Fruit fly (Drosophila melanogaster) whole organism, embryonic: Measurements from ENCODE around the gene form3.

Experiments used
- BEAF-32 ChIP-seq: fragments of 200-800 bp; sonication (Bioruptor generic); optimal IDR thresholded peaks from 3 replicates; lab custom pipeline; 2017; ENCODE audit warnings: missing biosample characterization, missing genetic modification characterization, mild to moderate bottlenecking, moderate library complexity, missing genetic modification reagents
- BtbVII ChIP-seq: fragments of 200-800 bp; sonication (Bioruptor generic); optimal IDR thresholded peaks from 3 replicates; lab custom pipeline; 2017; ENCODE audit warnings: missing biosample characterization, mild to moderate bottlenecking, missing genetic modification characterization
- CG10147 ChIP-seq: fragments of 200-800 bp; sonication (Bioruptor generic); optimal IDR thresholded peaks from 2 replicates; lab custom pipeline; 2019; ENCODE audit warnings: missing biosample characterization, mild to moderate bottlenecking, missing genetic modification characterization, moderate library complexity
- CG11456 ChIP-seq: fragments of 200-800 bp; sonication (Bioruptor generic); IDR thresholded peaks from 3 replicates; pipeline ENCODE4 v1.3.6; 2022; ENCODE audit warnings: missing biosample characterization, missing genetic modification characterization
- CG11560 ChIP-seq: fragments of 200-800 bp; sonication (Bioruptor generic); IDR thresholded peaks from 3 replicates; pipeline ENCODE4 v1.3.6; 2022; ENCODE audit warnings: missing biosample characterization, missing genetic modification characterization
- CG12104 ChIP-seq: fragments of 200-800 bp; sonication (Bioruptor generic); optimal IDR thresholded peaks from 3 replicates; lab custom pipeline; 2016; ENCODE audit warnings: missing biosample characterization, missing genetic modification characterization
- CG12299 ChIP-seq: fragments of 200-800 bp; sonication (Bioruptor generic); optimal IDR thresholded peaks from 2 replicates; lab custom pipeline; 2018; ENCODE audit warnings: missing biosample characterization, mild to moderate bottlenecking, missing genetic modification characterization
- CG12659 ChIP-seq: fragments of 200-800 bp; sonication (Bioruptor generic); optimal IDR thresholded peaks from 3 replicates; lab custom pipeline; 2017; ENCODE audit warnings: mild to moderate bottlenecking, missing biosample characterization, missing genetic modification reagents, missing genetic modification characterization
- CG12744 ChIP-seq: fragments of 200-800 bp; sonication (Bioruptor generic); optimal IDR thresholded peaks from 2 replicates; lab custom pipeline; 2016; ENCODE audit warnings: missing biosample characterization, missing genetic modification characterization
- CG13424 ChIP-seq: fragments of 200-800 bp; sonication (Bioruptor generic); optimal IDR thresholded peaks from 2 replicates; lab custom pipeline; 2019; ENCODE audit warnings: missing biosample characterization, mild to moderate bottlenecking, missing genetic modification characterization, moderate library complexity
- CG15514 ChIP-seq: fragments of 200-800 bp; sonication (Bioruptor generic); optimal IDR thresholded peaks from 3 replicates; lab custom pipeline; 2017; ENCODE audit warnings: missing biosample characterization, missing genetic modification characterization, mild to moderate bottlenecking, moderate library complexity, missing genetic modification reagents
- CG16813 ChIP-seq: fragments of 200-800 bp; sonication (Bioruptor generic); IDR thresholded peaks from 3 replicates; pipeline ENCODE4 v1.3.6; 2022; ENCODE audit warnings: missing biosample characterization, missing genetic modification characterization; ENCODE audit not compliant: partially characterized antibody
- CG17186 ChIP-seq: fragments of 200-800 bp; sonication (Bioruptor generic); optimal IDR thresholded peaks from 3 replicates; lab custom pipeline; 2017; ENCODE audit warnings: missing biosample characterization, missing genetic modification reagents, missing genetic modification characterization
- CG2875 ChIP-seq: fragments of 200-800 bp; sonication (Bioruptor generic); optimal IDR thresholded peaks from 2 replicates; lab custom pipeline; 2017; ENCODE audit warnings: missing biosample characterization, mild to moderate bottlenecking, missing genetic modification characterization, missing genetic modification reagents
- CG3281 ChIP-seq: fragments of 200-800 bp; sonication (Bioruptor generic); optimal IDR thresholded peaks from 3 replicates; lab custom pipeline; 2017; ENCODE audit warnings: missing biosample characterization, mild to moderate bottlenecking, missing genetic modification characterization
- CG4707 ChIP-seq: fragments of 200-800 bp; sonication (Bioruptor generic); optimal IDR thresholded peaks from 2 replicates; lab custom pipeline; 2018; ENCODE audit warnings: missing biosample characterization, mild to moderate bottlenecking, missing genetic modification characterization, moderate library complexity
- CG4820 ChIP-seq: fragments of 200-800 bp; sonication (Bioruptor generic); optimal IDR thresholded peaks from 3 replicates; lab custom pipeline; 2016; ENCODE audit warnings: missing biosample characterization, missing genetic modification characterization
- CG9609 ChIP-seq: fragments of 200-800 bp; sonication (Bioruptor generic); optimal IDR thresholded peaks from 3 replicates; lab custom pipeline; 2016; ENCODE audit warnings: missing biosample characterization, missing genetic modification characterization
- CG9876 ChIP-seq: fragments of 200-800 bp; sonication (Bioruptor generic); optimal IDR thresholded peaks from 2 replicates; lab custom pipeline; 2016; ENCODE audit warnings: missing biosample characterization, missing genetic modification characterization
- CG9932 ChIP-seq: fragments of 200-800 bp; sonication (Bioruptor generic); IDR thresholded peaks from 2 replicates; pipeline ENCODE4 v1.3.6; 2022; ENCODE audit warnings: missing biosample characterization, missing genetic modification characterization
- Camta ChIP-seq: fragments of 200-800 bp; sonication (Bioruptor generic); optimal IDR thresholded peaks from 2 replicates; lab custom pipeline; 2016; ENCODE audit warnings: missing biosample characterization, missing genetic modification characterization
- Dad ChIP-seq: fragments of 200-800 bp; sonication (Bioruptor generic); optimal IDR thresholded peaks from 3 replicates; lab custom pipeline; 2016; ENCODE audit warnings: missing biosample characterization, missing genetic modification characterization
- Dip2 ChIP-seq: fragments of 200-800 bp; sonication (Bioruptor generic); IDR thresholded peaks from 2 replicates; pipeline ENCODE4 v1.3.6; 2022; ENCODE audit warnings: missing biosample characterization, missing genetic modification characterization
- Dll ChIP-seq: fragments of 200-800 bp; sonication (Bioruptor generic); IDR thresholded peaks from 4 replicates; pipeline ENCODE4 v1.3.6; 2022; ENCODE audit warnings: missing biosample characterization, missing genetic modification characterization; ENCODE audit not compliant: partially characterized antibody
- Gsc ChIP-seq: fragments of 200-800 bp; sonication (Bioruptor generic); IDR thresholded peaks from 2 replicates; pipeline ENCODE4 v1.3.6; 2022; ENCODE audit warnings: missing biosample characterization, missing genetic modification characterization
- MBD-R2 ChIP-seq: fragments of 200-800 bp; sonication (Bioruptor generic); IDR thresholded peaks from 2 replicates; pipeline ENCODE4 v1.3.6; 2022; ENCODE audit warnings: missing biosample characterization, missing genetic modification characterization
- Rx ChIP-seq: fragments of 200-800 bp; sonication (Bioruptor generic); IDR thresholded peaks from 2 replicates; pipeline ENCODE4 v1.3.6; 2022; ENCODE audit warnings: missing biosample characterization, missing genetic modification characterization
- Six4 ChIP-seq: fragments of 200-800 bp; sonication (Bioruptor generic); optimal IDR thresholded peaks from 2 replicates; lab custom pipeline; 2016; ENCODE audit warnings: missing biosample characterization, missing genetic modification characterization
- Vsx1 ChIP-seq: fragments of 200-800 bp; sonication (Bioruptor generic); optimal IDR thresholded peaks from 2 replicates; lab custom pipeline; 2017; ENCODE audit warnings: missing biosample characterization, mild to moderate bottlenecking, missing genetic modification characterization, missing genetic modification reagents
- Xrp1 ChIP-seq: fragments of 200-800 bp; sonication (Bioruptor generic); IDR thresholded peaks from 2 replicates; pipeline ENCODE4 v1.3.6; 2022; ENCODE audit warnings: missing biosample characterization, missing genetic modification characterization
- abd-A ChIP-seq: fragments of 200-800 bp; sonication (Bioruptor generic); optimal IDR thresholded peaks from 3 replicates; lab custom pipeline; 2019; ENCODE audit warnings: missing biosample characterization, mild to moderate bottlenecking, missing genetic modification characterization, moderate library complexity
- bab2 ChIP-seq: fragments of 200-800 bp; sonication (Bioruptor generic); optimal IDR thresholded peaks from 2 replicates; lab custom pipeline; 2016; ENCODE audit warnings: missing biosample characterization, missing genetic modification characterization
- bowl ChIP-seq: fragments of 200-800 bp; sonication (Bioruptor generic); IDR thresholded peaks from 2 replicates; pipeline ENCODE4 v1.3.6; 2022; ENCODE audit warnings: missing biosample characterization, missing genetic modification characterization
- br ChIP-seq: fragments of >200 bp; optimal IDR thresholded peaks from 2 replicates; lab custom pipeline; 2017
- chm ChIP-seq: fragments of 200-800 bp; sonication (Bioruptor generic); IDR thresholded peaks from 2 replicates; pipeline ENCODE4 v1.3.6; 2022; ENCODE audit warnings: missing biosample characterization, missing genetic modification characterization
- dmrt11E ChIP-seq: fragments of 200-800 bp; sonication (Bioruptor generic); optimal IDR thresholded peaks from 3 replicates; lab custom pipeline; 2018; ENCODE audit warnings: missing biosample characterization, mild to moderate bottlenecking, missing genetic modification characterization, moderate library complexity
- grau ChIP-seq: fragments of 200-800 bp; optimal IDR thresholded peaks from 3 replicates; lab custom pipeline; 2019; ENCODE audit warnings: missing biosample characterization, mild to moderate bottlenecking, missing genetic modification characterization, moderate library complexity
- kah ChIP-seq: fragments of 200-800 bp; sonication (Bioruptor generic); optimal IDR thresholded peaks from 2 replicates; lab custom pipeline; 2018; ENCODE audit warnings: missing biosample characterization, mild to moderate bottlenecking, missing genetic modification characterization
- lab ChIP-seq: fragments of 200-800 bp; sonication (Bioruptor generic); optimal IDR thresholded peaks from 3 replicates; lab custom pipeline; 2017; ENCODE audit warnings: missing biosample characterization, missing genetic modification characterization, mild to moderate bottlenecking, moderate library complexity, missing genetic modification reagents
- onecut ChIP-seq: fragments of 200-800 bp; sonication (Bioruptor generic); IDR thresholded peaks from 2 replicates; pipeline ENCODE4 v1.3.6; 2022; ENCODE audit warnings: missing biosample characterization, missing genetic modification characterization
- pan ChIP-seq, 4 experiments: fragments of >200 bp in 3 of 4; fragments of 200-800 bp in 1 of 4; sonication (Bioruptor generic) in 1 of 4; optimal IDR thresholded peaks in 3 of 4; IDR thresholded peaks in 1 of 4; 2 replicates each; pipeline versions ENCODE4 v1.3.6 to Lab custom; 2017 to 2022; ENCODE audit warnings: missing biosample characterization in 2 of 4, missing genetic modification characterization in 2 of 4, mixed read lengths in 1 of 4
- peb ChIP-seq: fragments of 200-800 bp; sonication (Bioruptor generic); IDR thresholded peaks from 2 replicates; pipeline ENCODE4 v1.3.6; 2022; ENCODE audit warnings: missing biosample characterization, missing genetic modification characterization
- prd ChIP-seq, 3 experiments: fragments of >200 bp in 2 of 3; fragments of 200-800 bp in 1 of 3; sonication (Bioruptor generic) in 1 of 3; optimal IDR thresholded peaks in 2 of 3; IDR thresholded peaks in 1 of 3; 2 replicates in 2 of 3; 3 replicates in 1 of 3; pipeline versions ENCODE4 v1.3.6 to Lab custom; 2017 to 2022; ENCODE audit warnings: missing biosample characterization in 1 of 3, missing genetic modification characterization in 1 of 3
- psq ChIP-seq: fragments of 200-800 bp; sonication (Bioruptor generic); optimal IDR thresholded peaks from 2 replicates; lab custom pipeline; 2017; ENCODE audit warnings: missing biosample characterization, missing genetic modification characterization
- slou ChIP-seq: fragments of 200-800 bp; sonication (Bioruptor generic); optimal IDR thresholded peaks from 3 replicates; lab custom pipeline; 2016; ENCODE audit warnings: missing biosample characterization, missing genetic modification characterization
- so ChIP-seq: fragments of 200-800 bp; sonication (Bioruptor generic); IDR thresholded peaks from 3 replicates; pipeline ENCODE4 v1.3.6; 2022; ENCODE audit warnings: missing biosample characterization, missing genetic modification characterization
- tio ChIP-seq: fragments of 200-800 bp; sonication (Bioruptor generic); optimal IDR thresholded peaks from 2 replicates; lab custom pipeline; 2017; ENCODE audit warnings: missing biosample characterization, missing genetic modification characterization, inconsistent platforms
- toy ChIP-seq: fragments of 200-800 bp; sonication (Bioruptor generic); IDR thresholded peaks from 2 replicates; pipeline ENCODE4 v1.3.6; 2022; ENCODE audit warnings: missing biosample characterization, missing genetic modification characterization
- tup ChIP-seq: fragments of 200-800 bp; sonication (Bioruptor generic); optimal IDR thresholded peaks from 2 replicates; lab custom pipeline; 2016; ENCODE audit warnings: missing biosample characterization, mild to moderate bottlenecking, missing genetic modification characterization, moderate library complexity
- twi ChIP-seq: fragments of 200-800 bp; optimal IDR thresholded peaks from 2 replicates; lab custom pipeline; 2019; ENCODE audit warnings: missing biosample characterization, mild to moderate bottlenecking, missing genetic modification characterization, moderate library complexity

form3 gene

DNA sequence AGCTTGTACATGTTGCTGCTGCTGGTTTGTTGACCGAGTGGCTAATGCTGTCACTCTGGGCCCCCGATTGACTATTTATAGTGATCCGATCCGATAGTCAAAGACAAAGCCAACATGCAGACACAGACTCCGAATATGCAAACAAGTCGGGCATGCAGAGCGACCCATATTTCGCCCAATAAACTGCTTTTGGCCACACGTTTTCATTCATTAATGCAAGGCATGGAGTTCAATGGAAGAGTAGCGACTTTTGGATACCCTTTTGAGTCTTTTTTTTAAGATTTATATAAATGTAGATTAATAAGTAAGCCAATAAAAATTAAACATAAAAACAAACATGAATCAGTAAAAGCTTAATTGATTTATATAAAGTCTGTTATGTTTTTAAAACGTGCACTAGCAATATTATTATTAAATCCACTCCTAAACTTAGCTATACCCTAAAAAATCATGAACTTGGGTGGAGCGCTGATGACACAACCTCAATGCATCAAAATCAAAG, 8.0 kb upstream of the form3 start, which contains the start of gene Cpr65Ea (continued):
- TF ChIP-seq CG9876 = no peak
- no peak for TF ChIP-seq CG10147 (GFP tag; lab: Kevin White, UChicago)
- TF ChIP-seq Camta (GFP tag; lab: Kevin White, UChicago) = no peak
- no peak for TF ChIP-seq abd-A (tag; lab: Kevin White, UChicago)
- TF ChIP-seq CG11560 (tag; lab: Robert Waterston, UW) = no peak
- TF ChIP-seq Rx (GFP tag; lab: Robert Waterston, UW) = no peak
- 0 out of 3 replicates have a peak, but pooled peaks have one; percentile 19 for TF ChIP-seq so (GFP tag; lab: Robert Waterston, UW)
- no peak for TF ChIP-seq CG12299
- TF ChIP-seq prd (optimal IDR thresholded peaks at IDR 0.05; lab: Kevin White, UChicago) = no peak
- no peak for TF ChIP-seq prd (GFP tag; IDR thresholded peaks at IDR 0.05; lab: Robert Waterston, UW)
- no peak for TF ChIP-seq CG9609 (GFP tag; lab: Kevin White, UChicago)
- no peak for TF ChIP-seq Dll (GFP tag; lab: Robert Waterston, UW)
- no peak for TF ChIP-seq kah
- TF ChIP-seq lab = no peak
- TF ChIP-seq bab2 (GFP tag; lab: Kevin White, UChicago) = no peak
- TF ChIP-seq peb (GFP tag; lab: Robert Waterston, UW) = no peak
- TF ChIP-seq CG4707 = no peak
- TF ChIP-seq Dad = no peak
- peak; percentile 47 for TF ChIP-seq CG13424 (tag; lab: Kevin White, UChicago)
- no peak for TF ChIP-seq CG9932 (GFP tag; lab: Robert Waterston, UW)
- TF ChIP-seq BEAF-32 (GFP tag; lab: Kevin White, UChicago) = no peak
- TF ChIP-seq CG4820 (GFP tag; lab: Kevin White, UChicago) = no peak
- no peak for TF ChIP-seq CG16813 (GFP tag; lab: Robert Waterston, UW)
- TF ChIP-seq grau (tag; lab: Kevin White, UChicago) = peak; percentile 17
- no peak for TF ChIP-seq tio (GFP tag; lab: Kevin White, UChicago)
- no peak for TF ChIP-seq CG12104
- TF ChIP-seq CG17186 = no peak
- no peak for TF ChIP-seq CG3281 (GFP tag; lab: Kevin White, UChicago)
- TF ChIP-seq CG12659 (GFP tag; lab: Kevin White, UChicago) = no peak
- no peak for TF ChIP-seq twi
- no peak for TF ChIP-seq CG2875
- no peak for TF ChIP-seq Xrp1 (GFP tag; lab: Robert Waterston, UW)
- TF ChIP-seq BtbVII (GFP tag; lab: Kevin White, UChicago) = no peak
- TF ChIP-seq slou (GFP tag; lab: Kevin White, UChicago) = no peak
- no peak for TF ChIP-seq CG12744
- no peak for TF ChIP-seq br
- no peak for TF ChIP-seq tup
- TF ChIP-seq Gsc (GFP tag; lab: Robert Waterston, UW) = no peak
- no peak for TF ChIP-seq pan (optimal IDR thresholded peaks at IDR 0.05; lab: Kevin White, UChicago)
- TF ChIP-seq pan (GFP tag; optimal IDR thresholded peaks at IDR 0.05 in 1 of 2, IDR thresholded peaks at IDR 0.05 in 1 of 2) = no peak
- no peak for TF ChIP-seq CG11456
- no peak for TF ChIP-seq toy (GFP tag; lab: Robert Waterston, UW)
- no peak for TF ChIP-seq Vsx1 (GFP tag; lab: Kevin White, UChicago)
- no peak for TF ChIP-seq psq (GFP tag; lab: Kevin White, UChicago)
- TF ChIP-seq Dip2 (GFP tag; lab: Robert Waterston, UW) = no peak
- TF ChIP-seq chm (GFP tag; lab: Robert Waterston, UW) = no peak
- no peak for TF ChIP-seq Six4
- no peak for TF ChIP-seq MBD-R2
- TF ChIP-seq bowl (GFP tag; lab: Robert Waterston, UW) = no peak
- no peak for TF ChIP-seq onecut
- TF ChIP-seq CG15514 (GFP tag; lab: Kevin White, UChicago) = no peak
- no peak for TF ChIP-seq dmrt11E (tag; lab: Kevin White, UChicago)
